Fruit fly (Drosophila melanogaster) whole organism, embryonic: ENCODE measurements around the gene CG4914.

ENCODE experiments used
- BtbVII ChIP-seq: fragments of 200-800 bp; sonication (Bioruptor generic); optimal IDR thresholded peaks from 3 replicates; lab custom pipeline; 2017; ENCODE audit warnings: missing biosample characterization, mild to moderate bottlenecking, missing genetic modification characterization
- CG10147 ChIP-seq: fragments of 200-800 bp; sonication (Bioruptor generic); optimal IDR thresholded peaks from 2 replicates; lab custom pipeline; 2019; ENCODE audit warnings: missing biosample characterization, mild to moderate bottlenecking, missing genetic modification characterization, moderate library complexity
- CG10565 ChIP-seq: fragments of 200-800 bp; sonication (Bioruptor generic); optimal IDR thresholded peaks from 3 replicates; lab custom pipeline; 2016; ENCODE audit warnings: missing biosample characterization, mild to moderate bottlenecking, missing genetic modification characterization
- CG12071 ChIP-seq: fragments of 200-800 bp; sonication (Bioruptor generic); optimal IDR thresholded peaks from 3 replicates; lab custom pipeline; 2018; ENCODE audit warnings: missing biosample characterization, mild to moderate bottlenecking, missing genetic modification characterization
- CG14441 ChIP-seq: fragments of 200-800 bp; sonication (Bioruptor generic); IDR thresholded peaks from 2 replicates; pipeline ENCODE4 v1.3.6; 2022; ENCODE audit warnings: missing biosample characterization, missing genetic modification characterization
- CG17612 ChIP-seq: fragments of 200-800 bp; sonication (Bioruptor generic); IDR thresholded peaks from 2 replicates; pipeline ENCODE4 v1.3.6; 2022; ENCODE audit warnings: missing biosample characterization, missing genetic modification characterization
- CG18476 ChIP-seq: fragments of 200-800 bp; sonication (Bioruptor generic); optimal IDR thresholded peaks from 2 replicates; lab custom pipeline; 2016; ENCODE audit warnings: missing biosample characterization, mild to moderate bottlenecking, missing genetic modification characterization
- CG2678 ChIP-seq: fragments of 200-800 bp; sonication (Bioruptor generic); optimal IDR thresholded peaks from 3 replicates; lab custom pipeline; 2019; ENCODE audit warnings: missing biosample characterization, mild to moderate bottlenecking, missing genetic modification characterization, moderate library complexity
- CG31365 ChIP-seq: fragments of 200-800 bp; sonication (Bioruptor generic); optimal IDR thresholded peaks from 2 replicates; lab custom pipeline; 2018; ENCODE audit warnings: missing biosample characterization, mild to moderate bottlenecking, missing genetic modification characterization
- CG3726 ChIP-seq: fragments of 200-800 bp; sonication (Bioruptor generic); IDR thresholded peaks from 3 replicates; pipeline ENCODE4, ENCODE4 v1.3.6; 2022; ENCODE audit warnings: missing biosample characterization, missing genetic modification characterization
- CG4328 ChIP-seq: fragments of 200-800 bp; sonication (Bioruptor generic); optimal IDR thresholded peaks from 3 replicates; lab custom pipeline; 2017; ENCODE audit warnings: missing biosample characterization, missing genetic modification reagents, missing genetic modification characterization
- CG5180 ChIP-seq: fragments of 200-800 bp; sonication (Bioruptor generic); optimal IDR thresholded peaks from 3 replicates; lab custom pipeline; 2017; ENCODE audit warnings: missing biosample characterization, missing genetic modification characterization, mild to moderate bottlenecking, moderate library complexity, missing genetic modification reagents
- CG6765 ChIP-seq: fragments of 200-800 bp; sonication (Bioruptor generic); optimal IDR thresholded peaks from 3 replicates; lab custom pipeline; 2017; ENCODE audit warnings: missing biosample characterization, mild to moderate bottlenecking, missing genetic modification characterization
- CG7928 ChIP-seq: fragments of 200-800 bp; sonication (Bioruptor generic); optimal IDR thresholded peaks from 2 replicates; lab custom pipeline; 2017; ENCODE audit warnings: missing biosample characterization, mild to moderate bottlenecking, missing genetic modification characterization
- CG9437 ChIP-seq: fragments of 200-800 bp; sonication (Bioruptor generic); optimal IDR thresholded peaks from 2 replicates; lab custom pipeline; 2018; ENCODE audit warnings: missing biosample characterization, mild to moderate bottlenecking, missing genetic modification characterization
- CHES-1-like ChIP-seq: fragments of 200-800 bp; sonication (Bioruptor generic); optimal IDR thresholded peaks from 2 replicates; lab custom pipeline; 2016; ENCODE audit warnings: missing biosample characterization, missing genetic modification characterization
- Dad ChIP-seq: fragments of 200-800 bp; sonication (Bioruptor generic); optimal IDR thresholded peaks from 3 replicates; lab custom pipeline; 2016; ENCODE audit warnings: missing biosample characterization, missing genetic modification characterization
- Eip74EF ChIP-seq, 2 experiments: fragments of 200-800 bp in 1 of 2; fragments of >200 bp in 1 of 2; sonication (Bioruptor generic) in 1 of 2; optimal IDR thresholded peaks; 2 replicates each; lab custom pipeline; 2017 to 2019; ENCODE audit warnings: missing biosample characterization in 2 of 2, missing genetic modification characterization in 2 of 2, mild to moderate bottlenecking in 1 of 2, moderate library complexity in 1 of 2
- Hey ChIP-seq: fragments of 200-800 bp; sonication (Bioruptor generic); optimal IDR thresholded peaks from 3 replicates; lab custom pipeline; 2018; ENCODE audit warnings: missing biosample characterization, mild to moderate bottlenecking, missing genetic modification characterization
- Hr78 ChIP-seq, 2 experiments: fragments of 200-800 bp in 1 of 2; fragments of >200 bp in 1 of 2; sonication (Bioruptor generic) in 1 of 2; optimal IDR thresholded peaks; 2 replicates each; lab custom pipeline; 2017 to 2019; ENCODE audit warnings: missing biosample characterization in 2 of 2, missing genetic modification characterization in 2 of 2, mild to moderate bottlenecking in 1 of 2, moderate library complexity in 1 of 2
- MTF-1 ChIP-seq: fragments of 200-800 bp; sonication (Bioruptor generic); optimal IDR thresholded peaks from 2 replicates; lab custom pipeline; 2018; ENCODE audit warnings: missing biosample characterization, mild to moderate bottlenecking, missing genetic modification characterization, borderline replicate concordance
- Rfx ChIP-seq: fragments of 200-800 bp; sonication (Bioruptor generic); IDR thresholded peaks from 2 replicates; pipeline ENCODE4 v1.3.6; 2022; ENCODE audit warnings: missing biosample characterization, missing genetic modification characterization
- ab ChIP-seq: fragments of 200-800 bp; sonication (Bioruptor generic); optimal IDR thresholded peaks from 2 replicates; lab custom pipeline; 2016; ENCODE audit warnings: missing biosample characterization, missing genetic modification characterization
- al ChIP-seq: fragments of 200-800 bp; sonication (Bioruptor generic); IDR thresholded peaks from 2 replicates; pipeline ENCODE4 v1.3.6; 2022; ENCODE audit warnings: missing biosample characterization, missing genetic modification characterization
- cg ChIP-seq: fragments of 200-800 bp; sonication (Bioruptor generic); optimal IDR thresholded peaks from 3 replicates; lab custom pipeline; 2019; ENCODE audit warnings: missing biosample characterization, mild to moderate bottlenecking, missing genetic modification characterization, moderate library complexity
- corto ChIP-seq: fragments of 200-800 bp; sonication (Bioruptor generic); optimal IDR thresholded peaks from 2 replicates; lab custom pipeline; 2016; ENCODE audit warnings: missing biosample characterization, mild to moderate bottlenecking, missing genetic modification characterization, moderate library complexity
- cwo ChIP-seq: fragments of 200-800 bp; sonication (Bioruptor generic); optimal IDR thresholded peaks from 3 replicates; lab custom pipeline; 2017; ENCODE audit warnings: missing biosample characterization, missing genetic modification characterization, mild to moderate bottlenecking, moderate library complexity, missing genetic modification reagents
- danr ChIP-seq: fragments of 200-800 bp; sonication (Bioruptor generic); IDR thresholded peaks from 2 replicates; pipeline ENCODE4 v1.3.6; 2022; ENCODE audit warnings: missing biosample characterization, missing genetic modification characterization
- disco-r ChIP-seq: fragments of 200-800 bp; sonication (Bioruptor generic); optimal IDR thresholded peaks from 2 replicates; lab custom pipeline; 2016; ENCODE audit warnings: missing biosample characterization, missing genetic modification characterization
- dmrt11E ChIP-seq: fragments of 200-800 bp; sonication (Bioruptor generic); optimal IDR thresholded peaks from 3 replicates; lab custom pipeline; 2018; ENCODE audit warnings: missing biosample characterization, mild to moderate bottlenecking, missing genetic modification characterization, moderate library complexity
- dmrt99B ChIP-seq: fragments of 200-800 bp; sonication (Bioruptor generic); optimal IDR thresholded peaks from 2 replicates; lab custom pipeline; 2018; ENCODE audit warnings: missing biosample characterization, mild to moderate bottlenecking, missing genetic modification characterization, moderate library complexity
- emc ChIP-seq: fragments of 200-800 bp; sonication (Bioruptor generic); optimal IDR thresholded peaks from 2 replicates; lab custom pipeline; 2016; ENCODE audit warnings: missing biosample characterization, missing genetic modification characterization
- fru ChIP-seq: fragments of >200 bp; optimal IDR thresholded peaks from 2 replicates; lab custom pipeline; 2017
- gt ChIP-seq: fragments of 200-800 bp; sonication (Bioruptor generic); IDR thresholded peaks from 2 replicates; pipeline ENCODE4 v1.3.6; 2022; ENCODE audit warnings: missing biosample characterization, missing genetic modification characterization
- h ChIP-seq: fragments of >200 bp; optimal IDR thresholded peaks from 2 replicates; lab custom pipeline; 2017
- kah ChIP-seq: fragments of 200-800 bp; sonication (Bioruptor generic); optimal IDR thresholded peaks from 2 replicates; lab custom pipeline; 2018; ENCODE audit warnings: missing biosample characterization, mild to moderate bottlenecking, missing genetic modification characterization
- knrl ChIP-seq: fragments of 200-800 bp; sonication (Bioruptor generic); IDR thresholded peaks from 3 replicates; pipeline ENCODE4 v1.3.6; 2022; ENCODE audit warnings: missing biosample characterization, missing genetic modification characterization; ENCODE audit not compliant: partially characterized antibody
- lbe ChIP-seq: fragments of 200-800 bp; sonication (Bioruptor generic); optimal IDR thresholded peaks from 2 replicates; lab custom pipeline; 2016; ENCODE audit warnings: missing biosample characterization, mild to moderate bottlenecking, missing genetic modification characterization
- lilli ChIP-seq: fragments of 200-800 bp; sonication (Bioruptor generic); optimal IDR thresholded peaks from 3 replicates; lab custom pipeline; 2016; ENCODE audit warnings: missing biosample characterization, missing genetic modification characterization
- mam ChIP-seq: fragments of 200-800 bp; sonication (Bioruptor generic); optimal IDR thresholded peaks from 3 replicates; lab custom pipeline; 2016; ENCODE audit warnings: missing biosample characterization, missing genetic modification characterization
- p53 ChIP-seq: fragments of 200-800 bp; sonication (Bioruptor generic); optimal IDR thresholded peaks from 2 replicates; lab custom pipeline; 2016; ENCODE audit warnings: missing biosample characterization, missing genetic modification characterization
- pan ChIP-seq, 4 experiments: fragments of >200 bp in 3 of 4; fragments of 200-800 bp in 1 of 4; sonication (Bioruptor generic) in 1 of 4; optimal IDR thresholded peaks in 3 of 4; IDR thresholded peaks in 1 of 4; 2 replicates each; pipeline versions ENCODE4 v1.3.6 to Lab custom; 2017 to 2022; ENCODE audit warnings: missing biosample characterization in 2 of 4, missing genetic modification characterization in 2 of 4, mixed read lengths in 1 of 4
- sens ChIP-seq: fragments of 200-800 bp; sonication (Bioruptor generic); peaks from one replicate; lab custom pipeline; 2016; ENCODE audit warnings: missing biosample characterization, missing genetic modification characterization
- seq ChIP-seq: fragments of 200-800 bp; sonication (Bioruptor generic); IDR thresholded peaks from 2 replicates; pipeline ENCODE4 v1.3.6; 2022; ENCODE audit warnings: missing biosample characterization, missing genetic modification characterization
- sim ChIP-seq: fragments of 200-800 bp; sonication (Bioruptor generic); IDR thresholded peaks from 2 replicates; pipeline ENCODE4 v1.3.6; 2022; ENCODE audit warnings: missing biosample characterization, missing genetic modification characterization
- sna ChIP-seq: fragments of 200-800 bp; sonication (Bioruptor generic); IDR thresholded peaks from 2 replicates; pipeline ENCODE4 v1.3.6; 2022; ENCODE audit warnings: missing biosample characterization, missing genetic modification characterization; ENCODE audit not compliant: partially characterized antibody
- stc ChIP-seq: fragments of 200-800 bp; sonication (Bioruptor generic); IDR thresholded peaks from 2 replicates; pipeline ENCODE4 v1.3.6; 2022; ENCODE audit warnings: missing biosample characterization, missing genetic modification characterization
- usp ChIP-seq: fragments of >200 bp; optimal IDR thresholded peaks from 2 replicates; lab custom pipeline; 2017; ENCODE audit warnings: missing biosample characterization, missing genetic modification characterization

The CG4914 gene

DNA sequence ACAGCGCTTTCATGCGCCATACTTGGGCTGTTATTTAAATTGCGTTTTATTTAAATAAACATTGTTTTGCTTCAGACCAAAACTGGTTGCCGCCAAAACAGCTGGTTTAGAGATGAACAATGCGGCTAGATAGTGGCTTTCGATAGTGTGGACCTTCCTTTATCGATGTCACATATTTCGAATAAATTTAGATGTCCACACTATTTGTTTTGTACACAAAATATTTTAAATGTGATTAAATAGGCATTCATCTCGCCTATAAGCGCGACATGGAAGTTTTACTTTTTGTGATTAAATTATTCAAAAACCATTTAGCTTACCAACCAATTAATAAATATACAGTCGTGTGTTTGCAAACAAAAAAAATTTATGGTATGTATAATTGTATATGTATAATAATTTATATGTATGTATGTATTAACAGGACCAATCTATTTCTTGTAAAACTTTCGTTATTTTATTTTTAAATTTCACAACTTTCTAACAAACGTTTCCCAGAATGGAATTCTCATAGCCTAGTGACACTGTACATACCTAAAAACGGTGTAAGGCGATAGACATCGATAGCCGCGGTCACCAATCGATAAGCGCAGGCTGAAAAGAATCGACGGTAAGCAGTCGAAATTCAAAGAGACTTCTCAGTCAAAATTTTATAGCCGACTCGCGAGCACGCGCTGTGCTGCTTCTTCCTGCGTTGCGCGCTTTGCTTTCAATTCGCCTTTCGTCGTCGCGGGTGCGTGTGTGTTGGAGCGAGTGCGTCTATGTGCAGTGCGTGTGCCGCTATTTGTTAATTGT, 45.8 kb downstream of the CG4914 start, which contains the start of the genes RecQ5 and dlp (continued):
- TF ChIP-seq CG6765 (GFP tag; lab: Kevin White, UChicago), result peak; percentile 42
- TF ChIP-seq seq (GFP tag; lab: Robert Waterston, UW), result peak; percentile 68
- no peak for TF ChIP-seq ab
- TF ChIP-seq sim (GFP tag; lab: Robert Waterston, UW), result no peak
- peak; percentile 66 for TF ChIP-seq BtbVII
- TF ChIP-seq mam (GFP tag; lab: Kevin White, UChicago), result peak; percentile 75
- TF ChIP-seq CG31365 (tag; lab: Kevin White, UChicago), result peak; percentile 79
- no peak for TF ChIP-seq pan (optimal IDR thresholded peaks at IDR 0.05; lab: Kevin White, UChicago)
- peak in 1 of 2 experiments; percentile 35 for TF ChIP-seq pan (GFP tag; optimal IDR thresholded peaks at IDR 0.05 in 1 of 2, IDR thresholded peaks at IDR 0.05 in 1 of 2)
- peak; percentile 77 for TF ChIP-seq Rfx (GFP tag; lab: Robert Waterston, UW)
- TF ChIP-seq CG7928 (GFP tag; lab: Kevin White, UChicago), result peak; percentile 5
- peak; percentile 79 for TF ChIP-seq CG2678 (tag; lab: Kevin White, UChicago)
- 0 out of 2 replicates have a peak, but pooled peaks have one; percentile 56 for TF ChIP-seq CG14441 (GFP tag; lab: Robert Waterston, UW)
- TF ChIP-seq CHES-1-like (GFP tag; lab: Kevin White, UChicago), result peak; percentile 55
- peak in 1 of 2 experiments; percentile 22 for TF ChIP-seq Hr78 (GFP tag; optimal IDR thresholded peaks at IDR 0.05; lab: Kevin White, UChicago)
- peak; percentile 87 for TF ChIP-seq sna (GFP tag; lab: Robert Waterston, UW)
- no peak for TF ChIP-seq h (lab: Kevin White, UChicago)
- peak; percentile 47 for TF ChIP-seq cwo (GFP tag; lab: Kevin White, UChicago)
- peak; percentile 33 for TF ChIP-seq disco-r
- peak; percentile 34; the same call in 1 of the 2 replicates for TF ChIP-seq danr
- TF ChIP-seq CG10565 (GFP tag; lab: Kevin White, UChicago), result no peak
- TF ChIP-seq Hey (tag; lab: Kevin White, UChicago), result peak; percentile 41
- TF ChIP-seq kah (GFP tag; lab: Kevin White, UChicago), result peak; percentile 27
- TF ChIP-seq CG5180, result peak; percentile 48
- peak; percentile 68 for TF ChIP-seq MTF-1
- peak; percentile 77 for TF ChIP-seq lilli
- peak; percentile 92 for TF ChIP-seq sens (GFP tag; lab: Kevin White, UChicago)
- TF ChIP-seq gt, result no peak
- TF ChIP-seq CG3726 (GFP tag; lab: Robert Waterston, UW), result no peak; the same call in 2 of the 3 replicates
- TF ChIP-seq CG9437 (GFP tag; lab: Kevin White, UChicago), result peak; percentile 77
- TF ChIP-seq lbe (GFP tag; lab: Kevin White, UChicago), result peak; percentile 50
- TF ChIP-seq stc, result peak; percentile 42; the same call in 1 of the 2 replicates
- TF ChIP-seq p53 (GFP tag; lab: Kevin White, UChicago), result no peak
- TF ChIP-seq usp (GFP tag; lab: Kevin White, UChicago), result no peak
- peak; percentile 81 for TF ChIP-seq cg
- TF ChIP-seq dmrt99B (tag; lab: Kevin White, UChicago), result peak; percentile 79
- no peak for TF ChIP-seq emc (GFP tag; lab: Kevin White, UChicago)
- TF ChIP-seq CG10147 (GFP tag; lab: Kevin White, UChicago), result peak; percentile 69
- peak; percentile 81 for TF ChIP-seq CG18476 (GFP tag; lab: Kevin White, UChicago)
- TF ChIP-seq Dad (GFP tag; lab: Kevin White, UChicago), result peak; percentile 25
- TF ChIP-seq corto (GFP tag; lab: Kevin White, UChicago), result peak; percentile 2
- peak; percentile 38 for TF ChIP-seq al
- TF ChIP-seq CG4328, result peak; percentile 37
- peak; percentile 35; the same call in 1 of the 2 replicates for TF ChIP-seq CG17612 (GFP tag; lab: Robert Waterston, UW)
- TF ChIP-seq Eip74EF (GFP tag; optimal IDR thresholded peaks at IDR 0.05; lab: Kevin White, UChicago), result peak in 1 of 2 experiments; percentile 59
- TF ChIP-seq fru (lab: Kevin White, UChicago), result no peak
- peak; percentile 48 for TF ChIP-seq CG12071 (GFP tag; lab: Kevin White, UChicago)
- TF ChIP-seq knrl (GFP tag; lab: Robert Waterston, UW), result peak; percentile 82
- peak; percentile 78 for TF ChIP-seq dmrt11E (tag; lab: Kevin White, UChicago)
